Fruit fly (Drosophila melanogaster) S2 (cell line): Measurements from ENCODE around the gene lic.

ENCODE experiments used
- CG8478 ChIP-seq: fragments of >200 bp; optimal IDR thresholded peaks from 2 replicates; lab custom pipeline; 2018
- CTCF ChIP-seq, 2 experiments: fragments of >200 bp; optimal IDR thresholded peaks; 2 replicates each; lab custom pipeline; 2018

Gene lic

dm6 chrX:13138887-13139286, 47.9 kb downstream of the lic start, which contains the start of gene CG32645:
TSS of gene CG32645 (plus strand) at chrX:13139199.
- TF ChIP-seq CTCF (optimal IDR thresholded peaks at IDR 0.05; lab: Kevin White, UChicago), result no peak
- TF ChIP-seq CG8478 (lab: Kevin White, UChicago), result no peak

- no peak for TF ChIP-seq CG8478 (lab: Kevin White, UChicago)
- no peak for TF ChIP-seq CTCF (optimal IDR thresholded peaks at IDR 0.05; lab: Kevin White, UChicago)
These were observed 52.2 kb downstream of the lic start for dm6 chrX:13143100-13143499.
